Worm (Caenorhabditis elegans) whole organism, late embryonic: ENCODE data around the gene C31H1.1.

Experiments
- C08G9.2 ChIP-seq: sonication (generic microtip); optimal IDR thresholded peaks from 2 replicates; lab custom pipeline; 2016; ENCODE audit warnings: mild to moderate bottlenecking, missing genetic modification characterization, moderate library complexity, missing compliant biosample characterization
- K02D7.2 ChIP-seq: sonication (generic microtip); optimal IDR thresholded peaks from 2 replicates; lab custom pipeline; 2017; ENCODE audit warnings: mild to moderate bottlenecking, missing genetic modification characterization, missing compliant biosample characterization
- T23F11.4 ChIP-seq: fragments of 200-800 bp; sonication (Bioruptor generic); optimal IDR thresholded peaks from 2 replicates; lab custom pipeline; 2018; ENCODE audit warnings: mild to moderate bottlenecking, missing genetic modification characterization, missing compliant biosample characterization
- ama-1 ChIP-seq: fragments of 150-350 bp; optimal IDR thresholded peaks from 2 replicates; lab custom pipeline; 2014
- ceh-14 ChIP-seq: sonication (generic microtip); optimal IDR thresholded peaks from 2 replicates; lab custom pipeline; 2016; ENCODE audit warnings: missing genotype, missing genetic modification characterization, missing compliant biosample characterization
- ceh-18 ChIP-seq: sonication (generic microtip); optimal IDR thresholded peaks from 2 replicates; lab custom pipeline; 2016; ENCODE audit warnings: missing genetic modification characterization, missing compliant biosample characterization
- ceh-19 ChIP-seq: fragments of 200-800 bp; sonication (Bioruptor generic); optimal IDR thresholded peaks from 2 replicates; lab custom pipeline; 2018; ENCODE audit warnings: mild to moderate bottlenecking, missing genetic modification characterization, missing compliant biosample characterization
- ceh-2 ChIP-seq: sonication (generic microtip); optimal IDR thresholded peaks from 2 replicates; lab custom pipeline; 2016; ENCODE audit warnings: missing genotype, missing genetic modification characterization, missing compliant biosample characterization
- ceh-24 ChIP-seq: sonication (generic microtip); optimal IDR thresholded peaks from 2 replicates; lab custom pipeline; 2016; ENCODE audit warnings: mild to moderate bottlenecking, missing genetic modification characterization, missing compliant biosample characterization
- ceh-30 ChIP-seq: fragments of 150-350 bp; optimal IDR thresholded peaks from 2 replicates; lab custom pipeline; 2014; ENCODE audit warnings: missing biosample characterization, missing genetic modification characterization
- ceh-45 ChIP-seq: fragments of 200-800 bp; sonication (Bioruptor generic); IDR thresholded peaks from 2 replicates; pipeline ENCODE4 v1.3.6; 2022; ENCODE audit warnings: missing genetic modification reagents, missing genetic modification characterization, missing compliant biosample characterization
- ceh-6 ChIP-seq: fragments of 200-800 bp; sonication (Bioruptor generic); optimal IDR thresholded peaks from 2 replicates; lab custom pipeline; 2018; ENCODE audit warnings: mild to moderate bottlenecking, missing genetic modification characterization, missing compliant biosample characterization
- che-1 ChIP-seq: sonication (generic microtip); optimal IDR thresholded peaks from 2 replicates; lab custom pipeline; 2016; ENCODE audit warnings: mild to moderate bottlenecking, missing genetic modification characterization, missing compliant biosample characterization
- dve-1 ChIP-seq: sonication (generic microtip); optimal IDR thresholded peaks from 2 replicates; lab custom pipeline; 2017; ENCODE audit warnings: antibody characterized with exemption, mild to moderate bottlenecking, missing genetic modification characterization, missing compliant biosample characterization
- elt-2 ChIP-seq: sonication (generic microtip); optimal IDR thresholded peaks from 2 replicates; lab custom pipeline; 2016; ENCODE audit warnings: missing genetic modification reagents, missing genetic modification characterization, missing compliant biosample characterization
- ets-4 ChIP-seq: sonication (generic microtip); optimal IDR thresholded peaks from 2 replicates; lab custom pipeline; 2016; ENCODE audit warnings: missing genetic modification characterization, missing compliant biosample characterization
- eyg-1 ChIP-seq: sonication (generic microtip); optimal IDR thresholded peaks from 2 replicates; lab custom pipeline; 2016; ENCODE audit warnings: missing genotype, missing genetic modification characterization, missing compliant biosample characterization
- fkh-10 ChIP-seq: fragments of 150-350 bp; optimal IDR thresholded peaks from 2 replicates; lab custom pipeline; 2014; ENCODE audit warnings: missing biosample characterization, missing genetic modification reagents, missing genetic modification characterization
- fkh-6 ChIP-seq: sonication (generic microtip); optimal IDR thresholded peaks from 2 replicates; lab custom pipeline; 2016; ENCODE audit warnings: missing genetic modification characterization, missing compliant biosample characterization
- hlh-13 ChIP-seq: fragments of 200-800 bp; sonication (Bioruptor generic); optimal IDR thresholded peaks from 2 replicates; lab custom pipeline; 2018; ENCODE audit warnings: mild to moderate bottlenecking, missing genetic modification characterization, missing compliant biosample characterization
- hlh-8 ChIP-seq: sonication (generic microtip); optimal IDR thresholded peaks from 2 replicates; lab custom pipeline; 2016; ENCODE audit warnings: missing genotype, missing genetic modification characterization, missing compliant biosample characterization
- lim-6 ChIP-seq: sonication (generic microtip); optimal IDR thresholded peaks from 2 replicates; lab custom pipeline; 2016; ENCODE audit warnings: missing genetic modification characterization, missing compliant biosample characterization
- lin-11 ChIP-seq: fragments of 200-800 bp; sonication (Bioruptor generic); optimal IDR thresholded peaks from 2 replicates; lab custom pipeline; 2018; ENCODE audit warnings: mild to moderate bottlenecking, missing genetic modification characterization, missing compliant biosample characterization
- madf-2 ChIP-seq: sonication (generic microtip); optimal IDR thresholded peaks from 2 replicates; lab custom pipeline; 2017; ENCODE audit warnings: missing genetic modification characterization, missing compliant biosample characterization
- nfya-1 ChIP-seq: sonication (generic microtip); optimal IDR thresholded peaks from 2 replicates; lab custom pipeline; 2017; ENCODE audit warnings: missing genetic modification characterization, mild to moderate bottlenecking, missing compliant biosample characterization, antibody characterized with exemption, moderate library complexity
- odd-2 ChIP-seq: sonication (generic microtip); optimal IDR thresholded peaks from 2 replicates; lab custom pipeline; 2017; ENCODE audit warnings: antibody characterized with exemption, mild to moderate bottlenecking, missing genetic modification characterization, missing compliant biosample characterization
- pag-3 ChIP-seq: sonication (generic microtip); optimal IDR thresholded peaks from 2 replicates; lab custom pipeline; 2016; ENCODE audit warnings: missing compliant biosample characterization, missing genetic modification characterization, borderline replicate concordance
- pax-1 ChIP-seq: fragments of 150-350 bp; optimal IDR thresholded peaks from 2 replicates; lab custom pipeline; 2014; ENCODE audit warnings: missing biosample characterization, missing genetic modification characterization
- pha-2 ChIP-seq: sonication (generic microtip); optimal IDR thresholded peaks from 2 replicates; lab custom pipeline; 2017; ENCODE audit warnings: mild to moderate bottlenecking, missing genetic modification characterization, missing compliant biosample characterization
- pha-4 ChIP-seq: fragments of 150-350 bp; optimal IDR thresholded peaks from 2 replicates; lab custom pipeline; 2018; ENCODE audit warnings: missing biosample characterization, missing genetic modification reagents, missing genetic modification characterization
- pqm-1 ChIP-seq: sonication (generic microtip); optimal IDR thresholded peaks from 2 replicates; lab custom pipeline; 2016; ENCODE audit warnings: missing genetic modification characterization, missing compliant biosample characterization
- pros-1 ChIP-seq: fragments of 150-350 bp; optimal IDR thresholded peaks from 2 replicates; lab custom pipeline; 2014; ENCODE audit warnings: missing biosample characterization, missing genetic modification reagents, missing genetic modification characterization
- ref-2 ChIP-seq: sonication (generic microtip); optimal IDR thresholded peaks from 2 replicates; lab custom pipeline; 2016; ENCODE audit warnings: missing genetic modification characterization, missing compliant biosample characterization
- rnt-1 ChIP-seq: sonication (generic microtip); optimal IDR thresholded peaks from 2 replicates; lab custom pipeline; 2016; ENCODE audit warnings: missing genetic modification characterization, missing compliant biosample characterization
- sox-4 ChIP-seq: sonication (generic microtip); optimal IDR thresholded peaks from 2 replicates; lab custom pipeline; 2017; ENCODE audit warnings: mild to moderate bottlenecking, missing genetic modification characterization, inconsistent platforms, missing compliant biosample characterization
- syd-9 ChIP-seq: sonication (generic microtip); optimal IDR thresholded peaks from 2 replicates; lab custom pipeline; 2016; ENCODE audit warnings: mild to moderate bottlenecking, missing genetic modification characterization, moderate library complexity, missing compliant biosample characterization
- tbx-2 ChIP-seq: sonication (generic microtip); optimal IDR thresholded peaks from 2 replicates; lab custom pipeline; 2016; ENCODE audit warnings: missing genetic modification characterization, missing compliant biosample characterization
- tbx-7 ChIP-seq: sonication (generic microtip); optimal IDR thresholded peaks from 2 replicates; lab custom pipeline; 2016; ENCODE audit warnings: missing genotype, missing genetic modification characterization, missing compliant biosample characterization
- ttx-3 ChIP-seq: sonication (generic microtip); optimal IDR thresholded peaks from 2 replicates; lab custom pipeline; 2016; ENCODE audit warnings: missing genetic modification reagents, missing genetic modification characterization, missing compliant biosample characterization
- unc-3 ChIP-seq, 2 experiments: fragments of 200-800 bp in 1 of 2; sonication (Bioruptor generic) in 1 of 2; sonication (generic microtip) in 1 of 2; conservative IDR thresholded peaks in 1 of 2; optimal IDR thresholded peaks in 1 of 2; 2 replicates each; pipeline versions ENCODE4 v1.3.6 to Lab custom; 2016 to 2022; ENCODE audit warnings: missing compliant biosample characterization in 2 of 2, missing genetic modification characterization in 2 of 2, missing genetic modification reagents in 1 of 2
- unc-42 ChIP-seq: sonication (generic microtip); optimal IDR thresholded peaks from 2 replicates; lab custom pipeline; 2016; ENCODE audit warnings: missing genotype, missing genetic modification characterization, missing compliant biosample characterization
- zip-5 ChIP-seq: sonication (generic microtip); optimal IDR thresholded peaks from 2 replicates; lab custom pipeline; 2016; ENCODE audit warnings: missing genetic modification characterization, missing compliant biosample characterization
- ztf-16 ChIP-seq: sonication (generic microtip); optimal IDR thresholded peaks from 2 replicates; lab custom pipeline; 2017; ENCODE audit warnings: missing genetic modification characterization, missing compliant biosample characterization

The C31H1.1 gene

ce11 chrIV:5797153-5797552 is at the start of gene C31H1.1:
Gene C31H1.1, plus strand, starts transcription at chrIV:5797453.
- no peak for TF ChIP-seq pax-1 (tag; lab: Kevin White, UChicago)
- no peak for TF ChIP-seq hlh-13 (GFP tag; lab: Kevin White, UChicago)
- TF ChIP-seq T23F11.4 (GFP tag; lab: Kevin White, UChicago): no peak
- TF ChIP-seq madf-2: no peak
- TF ChIP-seq fkh-10 (GFP tag; lab: Kevin White, UChicago): no peak
- no peak for TF ChIP-seq unc-42 (tag; lab: Kevin White, UChicago)
- TF ChIP-seq ceh-30 (tag; lab: Kevin White, UChicago): no peak
- no peak for TF ChIP-seq ztf-16 (tag; lab: Kevin White, UChicago)
- no peak for TF ChIP-seq pag-3 (tag; lab: Kevin White, UChicago)

ce11 chrIV:5749874-5750273 is 47.4 kb upstream of the C31H1.1 start:
- TF ChIP-seq eyg-1 (tag; lab: Kevin White, UChicago) (no peak), pha-4 (tag; lab: Kevin White, UChicago) (no peak), unc-3 (GFP tag; conservative IDR thresholded peaks at IDR 0.05; lab: Robert Waterston, UW) (no peak), unc-3 (tag; optimal IDR thresholded peaks at IDR 0.05; lab: Kevin White, UChicago) (no peak), ceh-2 (no peak), K02D7.2 (tag; lab: Kevin White, UChicago) (no peak), hlh-8 (no peak), pros-1 (tag; lab: Kevin White, UChicago) (no peak), che-1 (tag; lab: Kevin White, UChicago) (no peak), ceh-14 (tag; lab: Kevin White, UChicago) (no peak)
- TF ChIP-seq, all 69 proteins: peak for 0

ce11 chrIV:5751997-5752396 is 45.3 kb upstream of the C31H1.1 start:
- no peak for TF ChIP-seq tbx-7 (tag; lab: Kevin White, UChicago)
- peak; percentile 91 for TF ChIP-seq nfya-1 (tag; lab: Kevin White, UChicago)
- no peak for TF ChIP-seq pag-3 (tag; lab: Kevin White, UChicago)
- TF ChIP-seq, all 69 proteins: peak for 1

- TF ChIP-seq ceh-19: peak; percentile 46
- TF ChIP-seq ceh-45 (GFP tag; lab: Robert Waterston, UW): no peak
These were observed 44.5 kb upstream of the C31H1.1 start for ce11 chrIV:5752704-5753103.

ce11 chrIV:5753253-5753652 is 44.0 kb upstream of the C31H1.1 start:
- TF ChIP-seq lin-11 (tag; lab: Kevin White, UChicago): no peak
- TF ChIP-seq fkh-6 (tag; lab: Kevin White, UChicago): no peak
- no peak for TF ChIP-seq C08G9.2 (tag; lab: Kevin White, UChicago)
- TF ChIP-seq hlh-13 (GFP tag; lab: Kevin White, UChicago): no peak
- peak; percentile 17 for TF ChIP-seq ceh-14 (tag; lab: Kevin White, UChicago)
- no peak for TF ChIP-seq lim-6 (tag; lab: Kevin White, UChicago)
- no peak for TF ChIP-seq ceh-24 (tag; lab: Kevin White, UChicago)
- no peak for TF ChIP-seq tbx-7 (tag; lab: Kevin White, UChicago)
- no peak for TF ChIP-seq ceh-6 (GFP tag; lab: Kevin White, UChicago)
- TF ChIP-seq pha-2: peak; percentile 45
- no peak for TF ChIP-seq unc-3 (GFP tag; conservative IDR thresholded peaks at IDR 0.05; lab: Robert Waterston, UW)
- TF ChIP-seq unc-3 (tag; optimal IDR thresholded peaks at IDR 0.05; lab: Kevin White, UChicago): no peak
- TF ChIP-seq ceh-45 (GFP tag; lab: Robert Waterston, UW): no peak
- TF ChIP-seq ttx-3: no peak
- no peak for TF ChIP-seq odd-2 (tag; lab: Kevin White, UChicago)
- TF ChIP-seq ref-2 (tag; lab: Kevin White, UChicago): no peak
- TF ChIP-seq pax-1 (tag; lab: Kevin White, UChicago): no peak
- TF ChIP-seq tbx-2 (tag; lab: Kevin White, UChicago): peak; percentile 15
- peak; percentile 42 for TF ChIP-seq dve-1 (tag; lab: Kevin White, UChicago)
- TF ChIP-seq pqm-1 (tag; lab: Kevin White, UChicago): no peak
- TF ChIP-seq ceh-19: no peak
- no peak for TF ChIP-seq ets-4
- no peak for TF ChIP-seq K02D7.2 (tag; lab: Kevin White, UChicago)
- no peak for TF ChIP-seq rnt-1
- no peak for TF ChIP-seq syd-9 (tag; lab: Kevin White, UChicago)
- TF ChIP-seq sox-4 (tag; lab: Kevin White, UChicago): no peak
- no peak for TF ChIP-seq ama-1 (lab: Kevin White, UChicago)
- no peak for TF ChIP-seq ceh-2
- TF ChIP-seq ceh-18 (tag; lab: Kevin White, UChicago): peak; percentile 74
- TF ChIP-seq T23F11.4 (GFP tag; lab: Kevin White, UChicago): peak; percentile 50
- TF ChIP-seq zip-5: no peak
- TF ChIP-seq eyg-1 (tag; lab: Kevin White, UChicago): no peak
- TF ChIP-seq elt-2 (tag; lab: Kevin White, UChicago): no peak
